Worm (Caenorhabditis elegans): ENCODE data around the gene Y57G11C.52.

The Y57G11C.52 gene

ce11 chrIV:14903188-14903587 lies 49.4 kb downstream of the Y57G11C.52 start:
- TF ChIP-seq sem-2 (GFP tag; optimal IDR thresholded peaks at IDR 0.05): no peak
- TF ChIP-seq nhr-76 (tag; optimal IDR thresholded peaks at IDR 0.05): no peak
- TF ChIP-seq elt-3 (tag; optimal IDR thresholded peaks at IDR 0.05): no peak
- TF ChIP-seq blmp-1 (tag; optimal IDR thresholded peaks at IDR 0.05): no peak
- no peak for TF ChIP-seq M03D4.4 (tag; optimal IDR thresholded peaks at IDR 0.05)
- no peak for TF ChIP-seq snpc-4 (tag; optimal IDR thresholded peaks at IDR 0.05)
- TF ChIP-seq elt-1 (tag; optimal IDR thresholded peaks at IDR 0.05; ENCODE audit: borderline replicate concordance, insufficient read depth): no peak
- no peak for TF ChIP-seq unc-39 (tag; optimal IDR thresholded peaks at IDR 0.05)
- no peak for TF ChIP-seq mab-5 (tag; optimal IDR thresholded peaks at IDR 0.05)

Data from whole organism, mixed stage, embryonic.